Worm (Caenorhabditis elegans) whole organism, young adult: ENCODE data around the gene pix-1.

Source experiments
- F22D6.2 ChIP-seq: sonication (generic microtip); optimal IDR thresholded peaks from 2 replicates; lab custom pipeline; 2016; ENCODE audit warnings: mild to moderate bottlenecking, missing genetic modification characterization, missing compliant biosample characterization
- K12H6.12 ChIP-seq: fragments of 200-800 bp; sonication (Bioruptor generic); optimal IDR thresholded peaks from 2 replicates; lab custom pipeline; 2018; ENCODE audit warnings: mild to moderate bottlenecking, missing genetic modification characterization, missing compliant biosample characterization
- akir-1 ChIP-seq: fragments of 200-800 bp; sonication (Bioruptor generic); optimal IDR thresholded peaks from 2 replicates; lab custom pipeline; 2018; ENCODE audit warnings: mild to moderate bottlenecking, missing genetic modification characterization, moderate library complexity, missing compliant biosample characterization
- ama-1 ChIP-seq, 3 experiments: fragments of 150-350 bp in 1 of 3; sonication (generic microtip) in 2 of 3; optimal IDR thresholded peaks; 2 replicates each; lab custom pipeline; 2014 to 2018; ENCODE audit warnings: missing biosample characterization in 2 of 3, missing genetic modification characterization in 2 of 3, missing genetic modification reagents in 2 of 3
- ceh-27 ChIP-seq: fragments of 200-800 bp; sonication (Bioruptor generic); optimal IDR thresholded peaks from 2 replicates; lab custom pipeline; 2018; ENCODE audit warnings: mild to moderate bottlenecking, missing genetic modification characterization, moderate library complexity, missing compliant biosample characterization
- egl-44 ChIP-seq: fragments of 200-800 bp; sonication (Bioruptor generic); IDR thresholded peaks from 2 replicates; pipeline ENCODE4 v1.3.6; 2022; ENCODE audit warnings: missing genetic modification reagents, missing genetic modification characterization, missing compliant biosample characterization
- lin-26 ChIP-seq: fragments of 200-800 bp; sonication (Bioruptor generic); IDR thresholded peaks from 2 replicates; pipeline ENCODE4 v1.3.6; 2022; ENCODE audit warnings: missing genetic modification reagents, missing genetic modification characterization, missing compliant biosample characterization
- madf-6 ChIP-seq: fragments of 200-800 bp; sonication (Bioruptor generic); IDR thresholded peaks from 2 replicates; pipeline ENCODE4 v1.3.6; 2022; ENCODE audit warnings: missing genetic modification reagents, missing genetic modification characterization, missing compliant biosample characterization
- pha-4 ChIP-seq: fragments of 150-350 bp; sonication (generic microtip); optimal IDR thresholded peaks from 2 replicates; lab custom pipeline; 2014; ENCODE audit warnings: missing biosample characterization, missing genetic modification reagents, missing genetic modification characterization
- sea-2 ChIP-seq: fragments of 200-800 bp; sonication (Bioruptor generic); IDR thresholded peaks from 2 replicates; pipeline ENCODE4 v1.3.6; 2022; ENCODE audit warnings: missing genetic modification characterization, missing compliant biosample characterization
- tlf-1 ChIP-seq: fragments of 200-800 bp; sonication (Bioruptor generic); optimal IDR thresholded peaks from 2 replicates; lab custom pipeline; 2018; ENCODE audit warnings: mild to moderate bottlenecking, missing genetic modification characterization, missing compliant biosample characterization
- unc-62 ChIP-seq: fragments of 150-350 bp; optimal IDR thresholded peaks from 2 replicates; lab custom pipeline; 2014; ENCODE audit warnings: missing biosample characterization, missing genetic modification reagents, missing genetic modification characterization
- ztf-22 ChIP-seq: fragments of 200-800 bp; sonication (Bioruptor generic); optimal IDR thresholded peaks from 2 replicates; lab custom pipeline; 2018; ENCODE audit warnings: mild to moderate bottlenecking, missing genetic modification characterization, moderate library complexity, missing compliant biosample characterization

- TF ChIP-seq K12H6.12 (no peak), unc-62 (GFP tag; lab: Kevin White, UChicago) (no peak), madf-6 (no peak), akir-1 (GFP tag; lab: Kevin White, UChicago) (no peak), ceh-27 (GFP tag; lab: Kevin White, UChicago) (no peak), ztf-22 (no peak), ama-1 (optimal IDR thresholded peaks at IDR 0.05; lab: Kevin White, UChicago) (no peak), ama-1 (GFP tag; optimal IDR thresholded peaks at IDR 0.05; lab: Kevin White, UChicago) (no peak), F22D6.2 (tag; lab: Kevin White, UChicago) (no peak), sea-2 (GFP tag; lab: Robert Waterston, UW) (no peak), tlf-1 (GFP tag; lab: Kevin White, UChicago) (no peak), pha-4 (tag; lab: Kevin White, UChicago) (no peak), lin-26 (GFP tag; lab: Robert Waterston, UW) (no peak), egl-44 (GFP tag; lab: Robert Waterston, UW) (no peak)
These were observed 20.9 kb downstream of the pix-1 start for ce11 chrX:13747997-13748396.
